Worm (Caenorhabditis elegans) whole organism, early embryonic: ENCODE measurements around the gene F35H10.6.

Experiments
- F13C5.2 ChIP-seq: sonication (generic microtip); optimal IDR thresholded peaks from 2 replicates; lab custom pipeline; 2017; ENCODE audit warnings: mild to moderate bottlenecking, missing genetic modification characterization, inconsistent platforms, missing compliant biosample characterization
- flt-1 ChIP-seq: fragments of 200-800 bp; sonication (Bioruptor generic); IDR thresholded peaks from 2 replicates; pipeline ENCODE4 v1.3.6; 2022; ENCODE audit warnings: missing genetic modification characterization, missing compliant biosample characterization
- scrt-1 ChIP-seq: fragments of 200-800 bp; sonication (Bioruptor generic); IDR thresholded peaks from 2 replicates; pipeline ENCODE4 v1.3.6; 2022; ENCODE audit warnings: missing genetic modification characterization, missing compliant biosample characterization

- TF ChIP-seq flt-1 (GFP tag; lab: Robert Waterston, UW) (no peak), F13C5.2 (no peak), scrt-1 (no peak)
Observed at ce11 chrIV:8339636-8340035, 39.9 kb downstream of the F35H10.6 start, which contains the start of gene lgc-6.
